Fruit fly (Drosophila melanogaster): ENCODE data around the gene ND-23.

The ND-23 gene

dm6 chr3R:15816276-15816675 lies 20.6 kb downstream of the ND-23 start:
- TF ChIP-seq Hnf4 (GFP tag; optimal IDR thresholded peaks at IDR 0.05) (peak; percentile 7), Abd-B (GFP tag; optimal IDR thresholded peaks at IDR 0.05) (no peak), ey (GFP tag; optimal IDR thresholded peaks at IDR 0.05) (peak; percentile 7), foxo (GFP tag; optimal IDR thresholded peaks at IDR 0.05) (peak in 1 of 2 experiments; percentile 43), Hr83 (GFP tag; optimal IDR thresholded peaks at IDR 0.05; ENCODE audit: poor library complexity, severe bottlenecking) (no peak), Dif (GFP tag; optimal IDR thresholded peaks at IDR 0.05; ENCODE audit: partially characterized antibody) (no peak), sage (GFP tag; optimal IDR thresholded peaks at IDR 0.05) (no peak), h (GFP tag; optimal IDR thresholded peaks at IDR 0.05) (peak; percentile 48), fru (GFP tag; optimal IDR thresholded peaks at IDR 0.05) (peak; percentile 21)

- TF ChIP-seq Abd-B (GFP tag; optimal IDR thresholded peaks at IDR 0.05) (no peak), Dfd (GFP tag; optimal IDR thresholded peaks at IDR 0.05) (peak; percentile 60)
Measured at dm6 chr3R:15814150-15814549, 22.8 kb downstream of the ND-23 start.

dm6 chr3R:15810369-15810768 lies 26.5 kb downstream of the ND-23 start:
- TF ChIP-seq Myc (optimal IDR thresholded peaks at IDR 0.05) (no peak), lola (GFP tag; optimal IDR thresholded peaks at IDR 0.05) (no peak), woc (GFP tag; optimal IDR thresholded peaks at IDR 0.05) (no peak)

dm6 chr3R:15807877-15808381 lies 29.0 kb downstream of the ND-23 start:
- no peak for TF ChIP-seq foxo (GFP tag; optimal IDR thresholded peaks at IDR 0.05)
- no peak for TF ChIP-seq br (GFP tag; optimal IDR thresholded peaks at IDR 0.05)
- peak; percentile 72 for TF ChIP-seq psq (GFP tag; optimal IDR thresholded peaks at IDR 0.05)
- TF ChIP-seq Hnf4 (GFP tag; optimal IDR thresholded peaks at IDR 0.05): no peak
- TF ChIP-seq h (GFP tag; optimal IDR thresholded peaks at IDR 0.05): no peak
- no peak for TF ChIP-seq HLH106 (tag; optimal IDR thresholded peaks at IDR 0.05)
- no peak for TF ChIP-seq tai (GFP tag; optimal IDR thresholded peaks at IDR 0.05)
- peak; percentile 86 for TF ChIP-seq fru (GFP tag; optimal IDR thresholded peaks at IDR 0.05)
- no peak for TF ChIP-seq dl (GFP tag; optimal IDR thresholded peaks at IDR 0.05; ENCODE audit: insufficient read depth in 1 of 2, partially characterized antibody in 2 of 2)
- TF ChIP-seq GATAd (GFP tag; optimal IDR thresholded peaks at IDR 0.05): no peak
- no peak for TF ChIP-seq rgr (GFP tag; optimal IDR thresholded peaks at IDR 0.05)
- no peak for TF ChIP-seq Mio (GFP tag; optimal IDR thresholded peaks at IDR 0.05)

dm6 chr3R:15807306-15807705 lies 29.6 kb downstream of the ND-23 start:
- no peak for TF ChIP-seq fru (GFP tag; optimal IDR thresholded peaks at IDR 0.05)
- no peak for TF ChIP-seq GATAd (GFP tag; optimal IDR thresholded peaks at IDR 0.05)
- TF ChIP-seq usp (GFP tag; optimal IDR thresholded peaks at IDR 0.05): no peak
- no peak for TF ChIP-seq Hr78 (GFP tag; optimal IDR thresholded peaks at IDR 0.05)
- TF ChIP-seq tai (GFP tag; optimal IDR thresholded peaks at IDR 0.05): no peak
- no peak for TF ChIP-seq sage (GFP tag; optimal IDR thresholded peaks at IDR 0.05)
- TF ChIP-seq CG32264 (GFP tag; optimal IDR thresholded peaks at IDR 0.05): no peak
- TF ChIP-seq dl (GFP tag; optimal IDR thresholded peaks at IDR 0.05; ENCODE audit: insufficient read depth in 1 of 2, partially characterized antibody in 2 of 2): no peak
- no peak for TF ChIP-seq Jra (GFP tag; optimal IDR thresholded peaks at IDR 0.05)
- TF ChIP-seq lola (GFP tag; optimal IDR thresholded peaks at IDR 0.05): no peak
- no peak for TF ChIP-seq OdsH (GFP tag; optimal IDR thresholded peaks at IDR 0.05)
- TF ChIP-seq h (GFP tag; optimal IDR thresholded peaks at IDR 0.05): no peak
- TF ChIP-seq brk (GFP tag; optimal IDR thresholded peaks at IDR 0.05): no peak
- no peak for TF ChIP-seq Mio (GFP tag; optimal IDR thresholded peaks at IDR 0.05)
- no peak for TF ChIP-seq rgr (GFP tag; optimal IDR thresholded peaks at IDR 0.05)
- no peak for TF ChIP-seq Dif (GFP tag; optimal IDR thresholded peaks at IDR 0.05; ENCODE audit: partially characterized antibody)

dm6 chr3R:15806341-15806740 lies 30.6 kb downstream of the ND-23 start:
- TF ChIP-seq CrebA (GFP tag; optimal IDR thresholded peaks at IDR 0.05; ENCODE audit: borderline replicate concordance) (no peak), Dfd (GFP tag; optimal IDR thresholded peaks at IDR 0.05) (no peak), foxo (GFP tag; optimal IDR thresholded peaks at IDR 0.05) (peak in 1 of 2 experiments; percentile 26), usp (GFP tag; optimal IDR thresholded peaks at IDR 0.05) (no peak), Jra (GFP tag; optimal IDR thresholded peaks at IDR 0.05) (no peak), Hnf4 (GFP tag; optimal IDR thresholded peaks at IDR 0.05) (no peak), dl (GFP tag; optimal IDR thresholded peaks at IDR 0.05; ENCODE audit: insufficient read depth in 1 of 2, partially characterized antibody in 2 of 2) (no peak), brk (GFP tag; optimal IDR thresholded peaks at IDR 0.05) (no peak), Myc (optimal IDR thresholded peaks at IDR 0.05) (no peak), pan (optimal IDR thresholded peaks at IDR 0.05) (no peak), HLH106 (tag; optimal IDR thresholded peaks at IDR 0.05) (peak; percentile 8), N (GFP tag; optimal IDR thresholded peaks at IDR 0.05) (no peak), jim (GFP tag; optimal IDR thresholded peaks at IDR 0.05) (no peak), GATAd (GFP tag; optimal IDR thresholded peaks at IDR 0.05) (no peak), dmrt93B (GFP tag; optimal IDR thresholded peaks at IDR 0.05) (no peak), fru (GFP tag; optimal IDR thresholded peaks at IDR 0.05) (peak; percentile 9), woc (GFP tag; optimal IDR thresholded peaks at IDR 0.05) (peak; percentile 63), Dif (GFP tag; optimal IDR thresholded peaks at IDR 0.05; ENCODE audit: partially characterized antibody) (no peak), Hr83 (GFP tag; optimal IDR thresholded peaks at IDR 0.05; ENCODE audit: poor library complexity, severe bottlenecking) (no peak), Sp1 (GFP tag; optimal IDR thresholded peaks at IDR 0.05) (peak; percentile 12)
